Fruit fly (Drosophila melanogaster): Measurements from ENCODE around the gene CG33939.

Gene CG33939

DNA sequence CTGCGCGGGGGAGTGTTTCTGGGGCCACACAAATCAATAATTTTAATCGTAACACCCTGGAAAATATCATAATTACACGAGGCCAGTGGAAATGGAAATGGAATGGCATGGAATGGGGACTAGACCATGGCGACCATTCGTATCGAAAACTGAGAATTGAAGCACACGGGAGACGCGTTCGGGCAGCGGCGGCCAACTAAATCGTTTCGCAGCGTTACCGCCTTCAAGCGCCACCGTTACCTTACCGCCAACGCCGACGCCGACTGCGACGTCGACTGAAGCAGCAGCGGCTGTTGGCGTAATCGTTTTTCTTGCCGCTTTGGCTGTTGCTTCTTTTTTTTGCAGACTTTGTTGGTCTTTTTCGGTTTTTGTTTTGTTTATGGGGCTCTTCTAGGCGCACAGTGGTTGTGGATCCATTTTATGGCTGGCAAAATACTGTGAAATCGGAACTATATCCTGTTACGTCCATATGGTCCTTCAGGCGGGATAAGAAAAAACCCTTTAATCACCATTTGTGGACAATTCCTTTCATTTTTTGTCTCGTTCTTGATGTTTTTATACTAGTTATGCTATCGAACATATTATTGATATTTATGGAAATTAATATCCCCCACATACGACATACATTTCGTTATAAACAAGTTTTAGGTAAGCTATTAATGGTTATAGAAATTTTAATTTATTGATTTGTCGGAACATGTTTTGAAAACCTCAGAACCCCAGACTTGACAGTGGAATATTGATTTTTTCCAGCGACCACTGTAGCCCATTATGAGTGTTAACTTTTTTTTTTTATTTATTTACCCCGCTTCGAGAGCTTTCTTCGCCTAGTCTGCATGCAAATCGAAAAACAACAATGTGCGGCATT is 9.3 kb downstream of the CG33939 start:
- TF ChIP-seq psq (optimal IDR thresholded peaks at IDR 0.05): no peak
- no peak for TF ChIP-seq CG8478 (optimal IDR thresholded peaks at IDR 0.05)
- no peak for TF ChIP-seq pan (optimal IDR thresholded peaks at IDR 0.05)
- TF ChIP-seq EcR (GFP tag; optimal IDR thresholded peaks at IDR 0.05): no peak
- no peak for TF ChIP-seq Dll (optimal IDR thresholded peaks at IDR 0.05)
- TF ChIP-seq usp (GFP tag; optimal IDR thresholded peaks at IDR 0.05): no peak

- TF ChIP-seq EcR (GFP tag; optimal IDR thresholded peaks at IDR 0.05): no peak
- TF ChIP-seq usp (GFP tag; optimal IDR thresholded peaks at IDR 0.05): no peak
- no peak for TF ChIP-seq pan (optimal IDR thresholded peaks at IDR 0.05)
- TF ChIP-seq Dll (optimal IDR thresholded peaks at IDR 0.05): no peak
- TF ChIP-seq psq (optimal IDR thresholded peaks at IDR 0.05): no peak
- no peak for TF ChIP-seq CG8478 (optimal IDR thresholded peaks at IDR 0.05)
Measured at dm6 chrX:19164726-19165125, 10.0 kb downstream of the CG33939 start.

DNA sequence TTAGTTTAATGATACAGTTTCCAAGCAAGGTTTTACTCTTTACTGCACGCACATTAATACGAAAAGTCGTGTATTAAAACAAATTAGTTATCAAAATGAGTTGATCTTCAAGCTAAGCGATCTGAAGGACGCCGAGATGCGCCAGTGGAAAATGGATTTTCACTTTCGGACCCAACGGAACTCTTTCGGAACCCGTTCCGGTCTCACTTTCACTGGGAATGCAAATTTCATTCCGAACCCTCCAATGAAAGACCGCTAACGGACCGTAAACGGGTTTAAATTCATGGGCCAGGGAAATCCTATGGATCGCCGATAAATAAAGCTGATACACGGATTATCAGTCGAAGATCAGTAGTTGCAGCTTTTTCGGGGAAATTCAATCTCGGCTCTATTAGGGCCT is 11.3 kb downstream of the CG33939 start:
- TF ChIP-seq usp (GFP tag; optimal IDR thresholded peaks at IDR 0.05) (no peak), EcR (GFP tag; optimal IDR thresholded peaks at IDR 0.05) (no peak), psq (optimal IDR thresholded peaks at IDR 0.05) (no peak), pan (optimal IDR thresholded peaks at IDR 0.05) (no peak), Dll (optimal IDR thresholded peaks at IDR 0.05) (no peak), CG8478 (optimal IDR thresholded peaks at IDR 0.05) (no peak)

- TF ChIP-seq pan (optimal IDR thresholded peaks at IDR 0.05) (no peak), CG8478 (optimal IDR thresholded peaks at IDR 0.05) (no peak), Dll (optimal IDR thresholded peaks at IDR 0.05) (no peak), psq (optimal IDR thresholded peaks at IDR 0.05) (no peak), usp (GFP tag; optimal IDR thresholded peaks at IDR 0.05) (no peak), EcR (GFP tag; optimal IDR thresholded peaks at IDR 0.05) (no peak)
Measured at dm6 chrX:19162249-19162914, 12.3 kb downstream of the CG33939 start.

DNA sequence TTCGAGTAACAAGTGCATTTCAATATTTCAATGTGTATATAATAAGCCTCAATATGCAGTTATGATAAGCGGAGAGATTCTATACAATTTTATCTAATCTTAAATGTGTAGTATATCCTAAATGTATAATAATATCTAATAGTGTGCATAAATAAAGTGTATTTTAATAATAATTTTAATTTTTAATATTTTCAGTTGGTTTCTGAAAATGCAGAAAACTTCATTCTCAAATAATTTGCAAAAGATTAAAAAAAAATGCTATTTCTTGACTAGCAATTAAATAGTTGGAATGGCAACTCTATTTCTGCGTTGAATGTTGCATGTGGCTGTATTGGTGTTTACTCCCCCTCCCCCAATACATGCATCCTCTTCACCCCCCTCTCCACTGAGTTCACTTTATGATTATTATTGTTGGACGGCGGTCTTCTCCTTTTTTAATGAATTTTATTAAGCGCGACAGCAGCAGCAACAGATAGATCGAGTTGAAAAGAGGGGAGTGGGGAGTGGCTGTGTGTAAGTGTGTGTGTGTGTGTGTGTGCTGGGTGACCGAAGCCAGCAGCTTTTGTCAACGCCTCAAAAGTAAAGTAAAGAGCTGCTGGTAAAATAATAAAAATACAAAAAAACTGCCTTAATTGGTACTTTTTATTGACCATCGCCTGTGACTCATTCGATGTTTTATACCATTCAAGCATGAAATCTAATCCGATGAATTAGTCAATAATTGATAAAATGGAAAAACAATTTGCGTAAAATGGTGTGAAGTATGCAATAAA is 13.9 kb downstream of the CG33939 start:
- no peak for TF ChIP-seq pan (optimal IDR thresholded peaks at IDR 0.05)

- TF ChIP-seq Dll (optimal IDR thresholded peaks at IDR 0.05): no peak
- no peak for TF ChIP-seq EcR (GFP tag; optimal IDR thresholded peaks at IDR 0.05)
Measured at dm6 chrX:19159942-19160341, 14.8 kb downstream of the CG33939 start.

DNA sequence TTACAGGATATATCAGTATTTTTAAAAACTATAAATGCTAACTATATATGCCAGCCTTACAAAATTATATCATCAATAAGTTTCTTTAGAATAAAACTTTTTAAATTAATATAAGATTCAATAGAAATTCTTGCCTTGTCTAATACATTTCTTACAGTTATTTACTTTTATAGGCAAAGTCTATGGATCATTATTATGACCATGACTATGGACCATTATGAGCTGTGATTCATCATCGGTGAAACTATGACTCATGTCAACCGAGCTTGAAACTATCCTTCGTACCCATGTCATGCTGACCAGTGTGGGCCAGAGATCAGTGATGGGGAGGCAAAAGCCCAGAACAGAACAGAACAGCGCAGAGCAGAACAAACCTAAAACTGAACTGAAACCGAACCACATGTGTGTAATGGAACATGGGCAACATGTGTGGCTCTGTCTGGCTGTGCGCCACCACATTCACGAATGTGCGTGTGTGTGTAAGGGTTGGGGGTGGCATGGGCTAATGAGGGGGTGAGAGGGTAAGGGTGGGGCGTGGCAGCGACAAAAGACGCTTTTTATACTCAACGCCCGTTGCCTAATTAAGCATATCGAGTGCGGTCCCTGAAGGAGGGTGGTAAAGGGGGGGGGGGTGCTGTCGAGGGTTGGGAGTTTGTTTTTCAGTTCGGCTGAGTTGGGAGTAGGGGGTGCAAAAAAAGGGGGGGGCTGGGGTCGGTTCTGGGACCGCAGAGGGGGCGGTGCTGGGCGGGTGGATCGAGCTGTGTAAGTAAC is 16.0 kb downstream of the CG33939 start:
- no peak for TF ChIP-seq EcR (GFP tag; optimal IDR thresholded peaks at IDR 0.05)
- no peak for TF ChIP-seq CG8478 (optimal IDR thresholded peaks at IDR 0.05)
- TF ChIP-seq psq (optimal IDR thresholded peaks at IDR 0.05): no peak
- no peak for TF ChIP-seq usp (GFP tag; optimal IDR thresholded peaks at IDR 0.05)
- no peak for TF ChIP-seq pan (optimal IDR thresholded peaks at IDR 0.05)
- TF ChIP-seq Dll (optimal IDR thresholded peaks at IDR 0.05): no peak

DNA sequence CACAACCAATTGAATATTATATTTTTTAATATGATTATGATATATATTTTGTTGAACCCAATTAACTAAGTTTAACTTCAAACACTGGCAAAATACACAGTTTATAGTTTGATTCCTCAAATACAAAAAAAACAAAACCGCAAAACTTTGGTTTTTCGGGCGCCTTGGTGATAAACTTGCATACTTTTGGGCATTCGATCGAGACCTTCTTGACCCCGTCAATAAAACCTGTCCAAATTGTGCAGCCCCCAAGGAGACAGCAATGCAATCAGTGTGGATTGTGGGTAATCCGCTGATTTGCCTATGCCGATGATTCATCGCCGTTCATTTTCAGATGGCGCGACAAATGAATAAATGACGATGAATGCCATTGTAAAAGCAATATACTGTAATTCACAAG is 17.2 kb downstream of the CG33939 start:
- TF ChIP-seq usp (GFP tag; optimal IDR thresholded peaks at IDR 0.05) (no peak), pan (optimal IDR thresholded peaks at IDR 0.05) (no peak), EcR (GFP tag; optimal IDR thresholded peaks at IDR 0.05) (no peak), Dll (optimal IDR thresholded peaks at IDR 0.05) (no peak), psq (optimal IDR thresholded peaks at IDR 0.05) (no peak), CG8478 (optimal IDR thresholded peaks at IDR 0.05) (no peak)

DNA sequence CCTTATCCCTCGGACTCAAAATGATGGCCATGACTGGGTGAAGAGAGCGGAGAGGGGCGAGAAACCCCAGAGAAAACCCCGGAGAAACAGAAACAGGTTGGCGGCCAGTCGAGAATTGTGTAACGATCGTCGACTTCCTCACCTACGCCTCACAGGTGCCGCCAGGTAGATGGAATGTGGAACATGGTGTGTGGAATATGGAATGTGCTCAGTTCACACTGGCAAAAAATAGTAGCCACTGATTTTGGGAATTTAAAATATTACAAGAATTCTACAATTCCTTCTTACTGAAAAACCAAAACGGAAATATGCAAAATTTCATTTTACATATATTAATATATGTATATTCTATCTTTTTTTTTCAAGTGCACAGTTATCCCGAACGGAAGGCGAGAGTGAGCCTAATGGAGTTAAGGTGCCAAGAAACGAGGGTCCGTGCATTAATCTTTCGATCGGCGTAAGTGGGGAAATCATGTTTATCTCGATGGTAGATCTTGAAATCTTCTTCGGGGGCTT is 18.7 kb downstream of the CG33939 start:
- no peak for TF ChIP-seq EcR (GFP tag; optimal IDR thresholded peaks at IDR 0.05)
- TF ChIP-seq usp (GFP tag; optimal IDR thresholded peaks at IDR 0.05): no peak
- no peak for TF ChIP-seq CG8478 (optimal IDR thresholded peaks at IDR 0.05)
- no peak for TF ChIP-seq pan (optimal IDR thresholded peaks at IDR 0.05)
- no peak for TF ChIP-seq psq (optimal IDR thresholded peaks at IDR 0.05)
- TF ChIP-seq Dll (optimal IDR thresholded peaks at IDR 0.05): no peak

DNA sequence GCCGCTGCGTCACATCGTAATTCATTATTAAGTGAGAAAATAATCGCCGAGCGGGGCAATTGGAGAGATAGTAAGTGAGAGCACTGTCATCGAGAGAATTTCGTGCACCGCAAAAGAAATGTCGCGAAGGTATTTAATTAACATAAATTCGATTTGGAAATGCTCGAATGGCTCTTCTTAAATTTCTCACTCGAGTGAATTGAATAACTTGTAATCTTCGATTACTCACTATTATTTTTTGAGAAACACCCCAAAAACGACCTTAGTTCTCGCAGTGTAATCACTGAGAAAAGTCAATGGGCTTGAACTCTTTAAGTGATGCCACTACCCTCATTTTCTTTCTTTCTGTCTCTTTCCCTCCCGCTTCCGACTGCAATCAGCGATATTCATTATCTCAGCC is 19.7 kb downstream of the CG33939 start:
- TF ChIP-seq Dll (optimal IDR thresholded peaks at IDR 0.05): no peak
- TF ChIP-seq usp (GFP tag; optimal IDR thresholded peaks at IDR 0.05): no peak
- TF ChIP-seq CG8478 (optimal IDR thresholded peaks at IDR 0.05): no peak
- TF ChIP-seq psq (optimal IDR thresholded peaks at IDR 0.05): no peak
- TF ChIP-seq EcR (GFP tag; optimal IDR thresholded peaks at IDR 0.05): peak in 1 of 2 experiments; percentile 62
- no peak for TF ChIP-seq pan (optimal IDR thresholded peaks at IDR 0.05)

DNA sequence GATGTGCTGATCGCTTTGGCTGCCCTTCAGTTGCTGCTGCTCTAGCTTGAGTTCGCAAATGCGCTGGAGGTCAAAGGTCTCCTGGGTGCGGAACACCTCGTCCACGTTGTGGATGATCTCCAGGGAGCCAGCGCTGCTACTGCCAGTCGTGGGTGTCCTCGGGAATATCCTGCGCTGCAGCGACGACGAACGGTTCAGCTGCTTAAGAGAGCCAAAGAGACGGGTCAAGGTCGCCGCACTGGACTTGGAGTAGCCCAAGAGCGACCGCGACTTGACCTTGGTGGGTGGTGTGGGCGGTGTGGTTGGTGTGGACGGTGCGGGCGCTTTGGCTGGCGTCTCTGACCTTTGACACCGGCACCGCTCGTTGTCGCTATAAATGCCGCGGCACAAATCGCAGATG is 20.5 kb downstream of the CG33939 start:
- TF ChIP-seq pan (optimal IDR thresholded peaks at IDR 0.05) (no peak), CG8478 (optimal IDR thresholded peaks at IDR 0.05) (no peak), Dll (optimal IDR thresholded peaks at IDR 0.05) (no peak), usp (GFP tag; optimal IDR thresholded peaks at IDR 0.05) (no peak), EcR (GFP tag; optimal IDR thresholded peaks at IDR 0.05) (no peak), psq (optimal IDR thresholded peaks at IDR 0.05) (no peak)

Data from whole organism.